Worm (Caenorhabditis elegans): Measurements from ENCODE around the gene Y69H2.7.

DNA sequence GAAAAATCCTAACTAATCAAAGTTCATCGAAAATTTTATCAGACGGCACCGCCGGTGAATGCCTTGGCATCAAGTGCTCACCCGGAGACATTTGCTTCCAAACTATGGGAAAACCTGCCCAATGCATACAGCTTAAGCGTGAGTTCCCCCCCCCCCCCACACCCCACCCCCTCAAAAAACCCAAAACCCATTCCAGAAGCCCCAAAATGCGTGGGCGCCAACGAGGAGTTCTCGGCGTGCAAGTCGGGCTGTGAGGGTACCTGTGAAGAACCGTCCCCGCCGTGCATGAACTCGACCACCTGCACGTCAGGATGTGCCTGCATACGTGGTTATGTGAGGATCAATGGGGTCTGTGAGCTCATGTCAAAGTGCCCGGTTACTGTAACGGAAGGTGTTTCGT lies 15.4 kb upstream of the Y69H2.7 start:
- no peak for TF ChIP-seq sea-1 (GFP tag; conservative IDR thresholded peaks at IDR 0.05)
- TF ChIP-seq ama-1 (optimal IDR thresholded peaks at IDR 0.05), result no peak
- TF ChIP-seq B0310.2 (tag; optimal IDR thresholded peaks at IDR 0.05), result no peak
- no peak for TF ChIP-seq ceh-13 (GFP tag; optimal IDR thresholded peaks at IDR 0.05)
- no peak for TF ChIP-seq pes-1 (GFP tag; IDR thresholded peaks at IDR 0.05)
- TF ChIP-seq scrt-1 (GFP tag; IDR thresholded peaks at IDR 0.05), result no peak
- TF ChIP-seq tbx-37 (GFP tag; conservative IDR thresholded peaks at IDR 0.05), result no peak
- TF ChIP-seq aly-1 (tag; optimal IDR thresholded peaks at IDR 0.05), result no peak
- TF ChIP-seq flt-1 (GFP tag; IDR thresholded peaks at IDR 0.05), result no peak
- no peak for TF ChIP-seq ets-7 (tag; optimal IDR thresholded peaks at IDR 0.05)
- TF ChIP-seq tbx-11 (GFP tag; IDR thresholded peaks at IDR 0.05), result no peak

Data from whole organism, early embryonic.